Worm (Caenorhabditis elegans): ENCODE results near the gene Y53G8AR.5.

The Y53G8AR.5 gene

DNA sequence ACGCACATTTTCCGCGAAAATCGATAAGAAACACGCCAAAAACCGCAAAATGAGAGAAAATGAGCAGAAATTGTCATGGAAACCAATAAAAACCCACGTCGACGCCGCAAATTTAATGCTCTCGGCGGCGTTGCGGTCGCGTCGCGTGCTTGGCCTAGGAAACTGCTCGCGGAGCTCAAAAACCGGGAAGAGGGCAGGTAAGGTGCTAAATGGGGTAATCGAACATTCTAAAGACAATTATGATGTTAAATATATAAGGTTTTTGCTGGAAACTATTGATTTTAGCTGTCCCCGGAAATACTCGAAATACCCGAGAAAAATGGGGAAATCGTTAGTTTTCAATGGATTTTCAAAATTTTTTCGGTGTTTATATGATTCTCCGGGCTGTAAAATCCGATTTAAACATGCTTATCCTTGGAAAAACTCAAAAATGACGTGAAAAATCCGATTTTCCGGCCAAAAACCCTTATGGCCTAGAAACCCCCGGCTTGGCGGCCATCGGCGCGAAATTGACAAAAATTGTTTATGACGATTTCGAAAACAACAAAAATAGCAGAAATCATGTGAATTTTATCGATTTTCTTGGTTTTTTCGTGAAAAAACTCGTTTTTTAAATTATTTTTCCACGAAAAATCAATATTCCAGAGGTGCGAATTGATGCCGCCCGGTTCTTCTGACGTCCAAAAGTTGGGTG is 25.2 kb downstream of the Y53G8AR.5 start, which contains the start of gene phf-15:
phf-15 (plus strand) TSS at position 537 of the 694 bp plus-strand sequence.
- no peak for TF ChIP-seq ztf-4 (tag; optimal IDR thresholded peaks at IDR 0.05)
- TF ChIP-seq lin-39 (tag; optimal IDR thresholded peaks at IDR 0.05): no peak
- TF ChIP-seq dsc-1 (tag; optimal IDR thresholded peaks at IDR 0.05): no peak
- TF ChIP-seq F16B12.6 (tag; optimal IDR thresholded peaks at IDR 0.05): peak; percentile 38
- no peak for TF ChIP-seq elt-2 (tag; optimal IDR thresholded peaks at IDR 0.05)
- TF ChIP-seq ceh-82 (tag; optimal IDR thresholded peaks at IDR 0.05): peak in 1 of 3 experiments; percentile 12
- no peak for TF ChIP-seq hpl-2 (GFP tag; optimal IDR thresholded peaks at IDR 0.05)
- peak; percentile 12 for TF ChIP-seq skn-1 (tag; optimal IDR thresholded peaks at IDR 0.05)
- TF ChIP-seq blmp-1 (tag; optimal IDR thresholded peaks at IDR 0.05): no peak
- TF ChIP-seq nhr-28 (tag; optimal IDR thresholded peaks at IDR 0.05): no peak
- TF ChIP-seq unc-130 (tag; optimal IDR thresholded peaks at IDR 0.05): no peak
- no peak for TF ChIP-seq aly-2 (tag; optimal IDR thresholded peaks at IDR 0.05)
- no peak for TF ChIP-seq fkh-10 (GFP tag; optimal IDR thresholded peaks at IDR 0.05)
- TF ChIP-seq pax-3 (tag; optimal IDR thresholded peaks at IDR 0.05): peak; percentile 27
- TF ChIP-seq lin-35 (GFP tag; optimal IDR thresholded peaks at IDR 0.05): peak; percentile 13 to 14
- TF ChIP-seq efl-3 (GFP tag; optimal IDR thresholded peaks at IDR 0.05): no peak
- peak in 1 of 2 experiments; percentile 39 for TF ChIP-seq lsy-2 (tag; optimal IDR thresholded peaks at IDR 0.05)
- no peak for TF ChIP-seq ets-5 (GFP tag; IDR thresholded peaks at IDR 0.05)
- no peak for TF ChIP-seq unc-62 (GFP tag; optimal IDR thresholded peaks at IDR 0.05)
- no peak for TF ChIP-seq pag-3 (tag; optimal IDR thresholded peaks at IDR 0.05; ENCODE audit: borderline replicate concordance, insufficient read depth)
- TF ChIP-seq egl-13 (tag; optimal IDR thresholded peaks at IDR 0.05): no peak
- peak; percentile 31 for TF ChIP-seq tbx-2 (tag; optimal IDR thresholded peaks at IDR 0.05)
- TF ChIP-seq grh-1 (GFP tag; IDR thresholded peaks at IDR 0.05): no peak
- no peak for TF ChIP-seq tlp-1 (tag; optimal IDR thresholded peaks at IDR 0.05)
- peak; percentile 34 for TF ChIP-seq xbp-1 (tag; optimal IDR thresholded peaks at IDR 0.05)
- peak; percentile 55 for TF ChIP-seq fkh-8 (tag; optimal IDR thresholded peaks at IDR 0.05)
- TF ChIP-seq ceh-88 (GFP tag; IDR thresholded peaks at IDR 0.05): no peak
- TF ChIP-seq unc-98 (GFP tag; IDR thresholded peaks at IDR 0.05): no peak
- no peak for TF ChIP-seq nhr-71 (tag; optimal IDR thresholded peaks at IDR 0.05)
- TF ChIP-seq mef-2 (tag; optimal IDR thresholded peaks at IDR 0.05): no peak
- peak in 2 of 3 experiments; percentile 1 to 23 for TF ChIP-seq dpl-1 (GFP tag; optimal IDR thresholded peaks at IDR 0.05)
- TF ChIP-seq sptf-1 (tag; optimal IDR thresholded peaks at IDR 0.05): no peak
- TF ChIP-seq egl-27 (tag; optimal IDR thresholded peaks at IDR 0.05): no peak
- peak; percentile 81 for TF ChIP-seq ceh-90 (tag; optimal IDR thresholded peaks at IDR 0.05)
- no peak for TF ChIP-seq nhr-20 (tag; optimal IDR thresholded peaks at IDR 0.05)
- TF ChIP-seq hlh-17 (GFP tag; optimal IDR thresholded peaks at IDR 0.05; ENCODE audit: borderline replicate concordance): no peak
- TF ChIP-seq elt-3 (tag; optimal IDR thresholded peaks at IDR 0.05): no peak
- TF ChIP-seq aha-1 (tag; optimal IDR thresholded peaks at IDR 0.05): no peak
- no peak for TF ChIP-seq snpc-4 (tag; optimal IDR thresholded peaks at IDR 0.05)
- TF ChIP-seq ama-1 (optimal IDR thresholded peaks at IDR 0.05): no peak
- no peak for TF ChIP-seq zip-4 (GFP tag; optimal IDR thresholded peaks at IDR 0.05)
- TF ChIP-seq ceh-63 (GFP tag; optimal IDR thresholded peaks at IDR 0.05): no peak
- TF ChIP-seq nhr-19 (GFP tag; conservative IDR thresholded peaks at IDR 0.05): no peak
- no peak for TF ChIP-seq hlh-4 (tag; optimal IDR thresholded peaks at IDR 0.05)
- TF ChIP-seq vab-15 (tag; optimal IDR thresholded peaks at IDR 0.05): peak; percentile 16
- peak; percentile 72 for TF ChIP-seq nhr-85 (tag)
- TF ChIP-seq Y116A8C.19 (tag; optimal IDR thresholded peaks at IDR 0.05; ENCODE audit: borderline replicate concordance): no peak
- TF ChIP-seq snu-23 (GFP tag; optimal IDR thresholded peaks at IDR 0.05): peak; percentile 13
- TF ChIP-seq ces-1 (GFP tag; optimal IDR thresholded peaks at IDR 0.05): no peak
- no peak for TF ChIP-seq nhr-90 (tag; optimal IDR thresholded peaks at IDR 0.05; ENCODE audit: poor library complexity)
- TF ChIP-seq irx-1 (tag; optimal IDR thresholded peaks at IDR 0.05): peak; percentile 58
- no peak for TF ChIP-seq fos-1 (tag; optimal IDR thresholded peaks at IDR 0.05)
